Fruit fly (Drosophila melanogaster) S2 (cell line): Measurements from ENCODE around the gene CG3222.

Source experiments
- CG8478 ChIP-seq: fragments of >200 bp; optimal IDR thresholded peaks from 2 replicates; lab custom pipeline; 2018
- CTCF ChIP-seq, 2 experiments: fragments of >200 bp; optimal IDR thresholded peaks; 2 replicates each; lab custom pipeline; 2018

CG3222 gene

DNA sequence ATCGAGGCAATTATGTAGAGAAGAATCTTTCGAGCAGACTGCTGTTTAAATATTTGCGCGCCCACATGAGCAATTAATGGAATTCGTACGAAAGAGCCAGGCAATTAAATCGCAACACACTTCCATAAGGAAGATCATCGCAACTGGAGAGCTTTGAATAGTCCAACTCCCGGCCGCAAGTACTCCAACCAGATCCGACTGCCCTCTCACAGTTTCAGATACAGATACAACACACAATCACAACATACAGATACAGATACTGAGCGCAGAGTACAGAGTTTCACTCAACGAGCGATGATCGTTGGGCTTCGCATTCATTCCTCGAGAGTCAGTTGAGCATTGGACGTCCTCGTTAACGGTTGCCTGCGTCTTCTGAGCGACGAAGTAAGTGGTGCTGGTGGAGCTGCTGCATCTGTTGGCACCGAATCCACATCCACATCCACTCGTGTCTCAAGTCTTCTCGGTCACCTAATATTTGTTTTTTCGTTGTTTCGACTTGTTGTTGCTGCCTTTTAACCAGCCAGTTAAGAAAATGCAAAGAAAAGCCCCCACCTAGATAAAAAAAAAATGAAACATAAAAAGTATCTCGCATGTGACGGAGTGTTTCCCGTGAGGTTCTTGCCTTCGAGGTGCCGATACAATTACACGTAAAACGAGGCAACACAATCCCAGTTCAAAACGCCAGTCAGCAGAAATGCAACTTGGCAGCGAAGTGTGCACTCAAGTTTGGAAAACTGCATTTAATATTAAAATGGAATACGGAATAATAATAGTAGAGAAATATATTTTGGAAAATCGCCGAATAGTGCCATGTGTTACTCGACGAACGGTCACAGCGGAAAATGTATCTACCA, 16.0 kb downstream of the CG3222 start, which contains the start of gene LanB2:
Gene LanB2, plus strand, starts transcription at position 326 of the 854 bp plus-strand sequence.
- TF ChIP-seq CTCF (optimal IDR thresholded peaks at IDR 0.05; lab: Kevin White, UChicago): peak in 1 of 2 experiments; percentile 14
- no peak for TF ChIP-seq CG8478 (lab: Kevin White, UChicago)

DNA sequence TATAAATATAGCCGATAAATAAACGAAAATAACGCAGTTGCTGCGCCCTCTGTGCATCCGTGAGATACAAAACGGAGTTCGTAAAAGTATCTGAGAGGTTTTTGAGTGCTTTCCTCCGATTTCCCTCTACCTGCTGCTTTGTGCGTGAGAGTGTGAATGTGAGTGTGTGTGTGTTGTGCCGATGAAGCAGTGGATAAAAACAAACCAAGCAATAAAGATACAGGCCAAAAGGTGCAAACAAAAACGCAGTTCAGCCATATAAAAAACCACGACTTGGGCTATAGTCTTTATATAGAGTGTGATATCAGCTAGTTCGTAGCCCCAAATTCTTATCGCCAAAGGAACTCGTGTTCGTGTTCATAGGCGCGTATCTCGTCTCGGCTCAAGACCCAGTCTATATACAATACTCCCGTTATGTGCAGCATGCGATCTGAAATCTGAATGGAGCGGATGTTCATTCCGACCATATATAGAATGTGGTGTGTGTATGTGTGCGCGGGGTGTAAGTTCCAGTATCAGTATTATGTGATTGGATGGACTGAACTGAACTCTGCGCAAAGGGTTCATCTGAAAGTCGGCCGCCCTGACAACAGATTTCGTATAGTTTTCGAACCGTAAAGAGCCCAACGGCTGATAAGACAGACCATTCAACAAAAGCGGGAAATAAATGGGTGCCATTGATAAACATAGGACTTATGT, 16.8 kb downstream of the CG3222 start:
- TF ChIP-seq CTCF (optimal IDR thresholded peaks at IDR 0.05; lab: Kevin White, UChicago) (no peak), CG8478 (lab: Kevin White, UChicago) (no peak)

DNA sequence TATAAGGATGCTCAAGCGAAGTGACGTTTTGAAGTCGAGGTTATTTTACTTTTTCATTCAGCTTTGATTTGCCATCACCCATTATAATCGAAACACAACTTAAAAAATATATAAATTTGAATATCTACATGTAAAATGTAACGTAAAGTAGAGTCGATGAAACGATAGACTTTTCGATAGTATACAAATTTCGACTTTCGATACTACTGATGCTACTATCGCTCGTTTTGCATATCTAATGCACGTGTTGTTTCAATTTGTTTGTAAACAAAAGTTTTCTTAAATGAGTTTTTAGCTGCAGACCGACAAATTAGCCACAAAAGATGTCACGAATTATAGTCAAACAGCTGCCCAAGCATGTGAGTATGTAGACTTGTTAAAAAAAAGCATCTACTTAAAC, 25.2 kb downstream of the CG3222 start, which contains the start of gene CG3335:
Gene CG3335, plus strand, starts transcription at position 224 of the 400 bp plus-strand sequence.
- no peak for TF ChIP-seq CG8478 (lab: Kevin White, UChicago)
- no peak for TF ChIP-seq CTCF (optimal IDR thresholded peaks at IDR 0.05; lab: Kevin White, UChicago)

- no peak for TF ChIP-seq CG8478 (lab: Kevin White, UChicago)
- TF ChIP-seq CTCF (optimal IDR thresholded peaks at IDR 0.05; lab: Kevin White, UChicago): no peak
Measured at dm6 chr3L:9628376-9628775, 29.6 kb downstream of the CG3222 start, which contains the start of gene Cyp40. Cyp40 (plus strand) TSS chr3L:9628676.

DNA sequence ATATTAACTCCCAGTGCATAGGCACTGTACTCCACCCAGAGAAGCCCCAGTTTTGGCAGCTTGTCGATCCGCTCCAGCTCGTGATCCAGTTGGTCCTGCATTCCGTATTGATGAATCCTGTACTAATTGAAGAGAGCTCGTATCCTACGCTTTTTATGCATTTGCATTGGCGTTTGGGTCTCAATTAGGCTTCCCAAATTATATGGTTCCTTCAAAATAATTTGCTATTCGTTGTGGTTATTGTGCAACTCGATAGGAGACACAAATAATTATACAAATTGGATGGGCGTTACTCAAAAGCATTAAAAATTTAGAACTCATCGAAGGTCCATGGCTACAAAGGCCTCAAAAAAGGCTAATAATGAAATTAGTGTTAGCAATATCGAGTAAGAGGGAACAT, 30.3 kb downstream of the CG3222 start, which contains the start of gene Or67b:
Gene Or67b, minus strand, starts transcription at position 101 of the 400 bp plus-strand sequence.
- TF ChIP-seq CTCF (optimal IDR thresholded peaks at IDR 0.05; lab: Kevin White, UChicago) (no peak), CG8478 (lab: Kevin White, UChicago) (no peak)

DNA sequence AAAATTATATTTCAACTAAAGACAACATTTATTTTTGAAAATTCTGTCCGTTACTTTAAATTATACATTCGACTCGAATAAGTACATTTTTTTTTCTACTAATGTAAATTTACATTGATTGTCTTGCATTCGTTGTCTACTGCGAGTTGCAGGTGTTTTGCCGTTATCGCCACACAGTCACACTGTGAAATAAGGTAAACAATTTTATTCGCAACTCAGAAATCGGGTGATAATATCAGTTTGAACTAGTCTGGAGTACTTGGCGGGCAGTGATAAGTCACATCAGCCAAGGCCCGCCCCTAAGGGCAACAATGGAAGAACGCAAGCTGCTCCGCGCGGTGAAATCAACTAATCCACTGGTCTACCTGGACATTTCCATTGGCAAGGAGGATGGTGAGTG, 31.1 kb downstream of the CG3222 start:
- TF ChIP-seq CTCF (optimal IDR thresholded peaks at IDR 0.05; lab: Kevin White, UChicago) (peak in 1 of 2 experiments; percentile 15), CG8478 (lab: Kevin White, UChicago) (no peak)

DNA sequence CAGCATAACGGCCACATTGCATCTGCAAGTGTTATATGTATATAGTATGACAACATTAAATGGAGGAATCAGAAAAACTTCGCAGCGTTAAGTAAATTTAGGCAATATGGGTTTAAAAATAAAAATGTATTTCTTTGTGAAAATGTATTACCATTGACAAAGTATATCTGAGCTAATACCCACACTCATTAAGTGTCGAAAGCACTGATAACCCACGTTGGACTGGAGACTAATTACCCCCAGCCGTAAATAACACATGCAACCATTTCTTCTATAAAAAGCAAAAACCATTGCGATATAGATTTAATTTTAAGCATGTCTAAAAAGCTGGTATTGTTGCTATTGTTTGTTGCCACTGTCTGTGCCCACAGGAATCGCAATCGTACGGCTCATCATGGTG, 39.0 kb downstream of the CG3222 start, which contains the start of gene CG8329:
Gene CG8329, plus strand, starts transcription at position 301 of the 400 bp plus-strand sequence.
- TF ChIP-seq CTCF (optimal IDR thresholded peaks at IDR 0.05; lab: Kevin White, UChicago): no peak
- no peak for TF ChIP-seq CG8478 (lab: Kevin White, UChicago)

dm6 chr3L:9638971-9639370, 40.2 kb downstream of the CG3222 start, which contains the start of gene CG18179:
CG18179 (plus strand) TSS chr3L:9639271.
- no peak for TF ChIP-seq CG8478 (lab: Kevin White, UChicago)
- TF ChIP-seq CTCF (optimal IDR thresholded peaks at IDR 0.05; lab: Kevin White, UChicago): no peak

DNA sequence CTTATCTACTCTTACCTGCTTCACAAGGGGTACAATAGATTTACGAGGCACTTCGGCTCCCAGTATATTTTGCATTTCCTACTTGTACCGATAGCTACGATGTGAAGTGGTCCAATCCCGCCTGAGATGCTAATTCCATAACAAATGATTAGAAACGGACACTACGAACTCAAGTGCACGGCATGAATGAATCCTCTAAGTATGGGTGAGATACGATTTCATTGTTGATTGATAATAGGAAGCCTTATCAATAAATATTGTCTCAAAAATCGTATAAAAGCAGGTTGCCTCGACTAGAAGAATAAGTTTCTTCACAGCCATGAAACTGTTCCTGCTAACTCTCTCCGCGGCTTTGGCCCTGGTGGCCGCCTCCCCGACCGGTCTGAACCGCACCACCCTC, 41.9 kb downstream of the CG3222 start, which contains the start of gene CG18180:
Gene CG18180, plus strand, starts transcription at position 301 of the 400 bp plus-strand sequence.
- TF ChIP-seq CG8478 (lab: Kevin White, UChicago) (no peak), CTCF (optimal IDR thresholded peaks at IDR 0.05; lab: Kevin White, UChicago) (no peak)

DNA sequence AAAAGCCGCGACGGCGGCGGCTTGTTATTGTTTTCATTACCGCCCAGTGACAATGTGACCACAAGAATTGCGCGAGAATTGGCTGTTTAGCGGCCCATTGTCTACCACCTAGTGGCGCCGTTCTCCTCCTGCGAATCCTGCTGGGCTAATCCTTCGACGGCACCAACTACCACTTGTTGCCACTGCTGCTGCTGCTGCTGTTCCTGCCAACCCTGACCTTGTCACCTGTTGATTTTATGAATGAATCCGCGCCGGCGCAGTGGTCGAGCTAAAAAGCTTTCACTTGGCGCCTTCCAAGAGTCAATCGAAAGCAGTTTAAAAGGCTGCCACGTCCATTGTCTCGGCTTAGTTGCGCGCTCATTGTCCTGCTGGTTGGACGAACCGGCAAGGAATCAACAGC, 45.0 kb downstream of the CG3222 start, which contains the start of gene CNMaR:
Gene CNMaR, plus strand, starts transcription at position 348 of the 400 bp plus-strand sequence.
- no peak for TF ChIP-seq CTCF (optimal IDR thresholded peaks at IDR 0.05; lab: Kevin White, UChicago)
- no peak for TF ChIP-seq CG8478 (lab: Kevin White, UChicago)
